Worm (Caenorhabditis elegans): ENCODE results near the gene H23L24.1.

The H23L24.1 gene

DNA sequence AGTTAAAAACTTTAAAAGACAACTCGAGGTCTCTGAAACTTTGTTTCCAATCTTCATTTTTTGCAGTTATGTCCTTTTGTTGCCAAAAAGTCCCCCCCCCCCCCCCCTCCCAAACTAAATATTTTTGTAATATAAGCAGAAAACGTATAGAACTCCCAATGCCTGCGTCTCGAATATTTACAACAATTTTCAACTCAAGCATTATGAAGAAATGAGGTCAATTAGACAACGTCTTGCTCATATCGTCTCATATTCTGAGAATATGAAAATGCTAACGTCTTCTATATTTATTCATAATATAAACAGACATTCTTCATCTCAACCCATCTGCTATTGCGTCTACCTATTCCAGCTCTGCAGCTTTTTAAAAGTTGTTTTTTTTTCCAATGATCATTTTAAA is at the start of gene H23L24.1:
Gene H23L24.1, plus strand, starts transcription at position 301 of the 400 bp plus-strand sequence.
- TF ChIP-seq mxl-2 (GFP tag; conservative IDR thresholded peaks at IDR 0.05) (no peak), snpc-4 (tag; optimal IDR thresholded peaks at IDR 0.05) (no peak), F37D6.2 (tag; optimal IDR thresholded peaks at IDR 0.05) (no peak), fkh-10 (GFP tag; optimal IDR thresholded peaks at IDR 0.05) (no peak), lsy-2 (tag; optimal IDR thresholded peaks at IDR 0.05) (no peak), dmd-9 (GFP tag; IDR thresholded peaks at IDR 0.05) (no peak), skn-1 (tag; optimal IDR thresholded peaks at IDR 0.05) (no peak), F49E8.2 (tag; optimal IDR thresholded peaks at IDR 0.05; ENCODE audit: borderline replicate concordance) (no peak), Y5F2A.4 (GFP tag; optimal IDR thresholded peaks at IDR 0.05) (no peak), mdt-29 (GFP tag; IDR thresholded peaks at IDR 0.05) (no peak)

DNA sequence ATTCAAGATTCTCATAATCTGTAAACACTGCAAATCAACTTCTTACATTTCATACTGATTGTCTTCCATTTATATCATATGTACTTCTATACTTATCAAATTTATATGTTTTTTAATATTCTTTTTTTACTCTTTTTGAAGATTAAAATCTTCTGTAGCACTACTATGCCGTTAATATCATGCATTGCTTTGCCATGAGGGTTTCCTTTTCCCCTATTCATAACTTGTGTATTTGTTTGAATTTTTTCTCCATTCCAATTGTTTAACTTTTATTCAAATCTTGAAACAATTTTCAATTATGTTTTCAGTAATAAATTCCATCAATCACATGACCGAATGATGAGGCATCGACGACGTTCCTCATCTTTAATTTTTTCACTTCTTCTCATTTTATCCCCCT is 49.6 kb upstream of the H23L24.1 start, which contains the start of gene cdh-5:
Gene cdh-5, plus strand, starts transcription at position 301 of the 400 bp plus-strand sequence.
- TF ChIP-seq tra-1 (GFP tag; IDR thresholded peaks at IDR 0.05) (no peak), cey-2 (tag; optimal IDR thresholded peaks at IDR 0.05; ENCODE audit: borderline replicate concordance, insufficient read depth) (no peak), nhr-28 (tag; optimal IDR thresholded peaks at IDR 0.05) (no peak), hmg-1.1 (GFP tag; IDR thresholded peaks at IDR 0.05) (no peak), ceh-62 (tag; optimal IDR thresholded peaks at IDR 0.05) (no peak), mep-1 (tag; optimal IDR thresholded peaks at IDR 0.05) (no peak), ZK337.2 (GFP tag; IDR thresholded peaks at IDR 0.05) (no peak), F10B5.3 (tag; optimal IDR thresholded peaks at IDR 0.05) (no peak), lin-15B (tag; optimal IDR thresholded peaks at IDR 0.05) (no peak), snpc-4 (tag; optimal IDR thresholded peaks at IDR 0.05) (no peak), rbr-2 (tag; optimal IDR thresholded peaks at IDR 0.05) (no peak)

DNA sequence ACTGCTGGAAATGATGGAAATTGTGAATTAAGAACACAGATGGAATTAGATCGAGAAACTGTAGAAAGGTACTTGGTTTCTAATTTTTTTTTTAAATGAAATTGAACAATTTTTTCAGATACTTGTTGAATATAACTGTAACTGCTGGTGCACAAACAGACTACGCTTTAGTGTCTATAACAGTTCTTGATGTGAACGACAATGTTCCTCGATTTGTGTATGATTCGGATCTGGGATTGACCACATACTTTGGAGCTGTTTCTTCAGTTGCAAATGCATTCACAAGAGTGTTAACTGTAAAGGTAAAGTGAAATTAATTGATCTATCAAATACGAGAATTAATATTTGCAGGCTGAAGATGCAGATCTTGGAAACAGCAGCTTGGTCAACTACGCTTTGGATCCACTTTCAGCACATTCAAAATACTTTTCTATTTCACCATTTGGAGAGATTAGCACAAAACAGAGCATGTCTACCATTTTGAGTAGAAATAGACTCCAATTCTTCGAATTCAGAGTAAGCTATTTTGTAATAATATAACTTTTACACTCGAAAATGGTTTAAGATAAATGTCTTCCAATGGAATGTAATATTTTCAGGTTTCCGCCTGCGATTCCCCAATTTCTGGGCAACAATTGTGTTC is 44.4 kb upstream of the H23L24.1 start:
- TF ChIP-seq nhr-111 (GFP tag; optimal IDR thresholded peaks at IDR 0.05), result no peak
- peak in 1 of 2 experiments; percentile 93 for TF ChIP-seq unc-62 (GFP tag; optimal IDR thresholded peaks at IDR 0.05 in 1 of 2)
- TF ChIP-seq unc-62 (tag; optimal IDR thresholded peaks at IDR 0.05), result no peak

DNA sequence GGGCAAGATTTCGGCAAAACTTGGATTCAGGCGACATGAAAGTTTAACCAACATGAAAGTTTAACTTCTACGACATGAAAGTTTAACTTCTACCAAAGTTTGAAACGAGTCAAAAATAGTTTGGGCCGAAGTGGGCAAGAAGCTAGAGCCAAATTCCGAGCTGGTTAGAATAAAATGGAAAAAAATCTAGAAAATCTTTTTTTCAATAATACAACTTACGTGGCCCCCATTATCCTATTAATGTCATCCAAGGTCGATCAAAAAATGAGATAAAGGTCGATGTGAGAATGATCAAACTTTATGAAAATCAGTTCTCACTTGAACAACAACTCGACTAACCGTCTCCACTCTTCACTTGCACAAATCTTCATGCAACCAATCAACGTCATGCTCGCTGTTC is 41.0 kb upstream of the H23L24.1 start, which contains the start of gene F08B4.8:
Gene F08B4.8, plus strand, starts transcription at position 301 of the 400 bp plus-strand sequence.
- TF ChIP-seq daf-8 (GFP tag; IDR thresholded peaks at IDR 0.05) (no peak), ceh-44 (GFP tag; IDR thresholded peaks at IDR 0.05) (no peak), skn-1 (tag; optimal IDR thresholded peaks at IDR 0.05) (no peak), zag-1 (tag; optimal IDR thresholded peaks at IDR 0.05) (no peak), hlh-30 (tag; optimal IDR thresholded peaks at IDR 0.05; ENCODE audit: insufficient read depth) (no peak)

DNA sequence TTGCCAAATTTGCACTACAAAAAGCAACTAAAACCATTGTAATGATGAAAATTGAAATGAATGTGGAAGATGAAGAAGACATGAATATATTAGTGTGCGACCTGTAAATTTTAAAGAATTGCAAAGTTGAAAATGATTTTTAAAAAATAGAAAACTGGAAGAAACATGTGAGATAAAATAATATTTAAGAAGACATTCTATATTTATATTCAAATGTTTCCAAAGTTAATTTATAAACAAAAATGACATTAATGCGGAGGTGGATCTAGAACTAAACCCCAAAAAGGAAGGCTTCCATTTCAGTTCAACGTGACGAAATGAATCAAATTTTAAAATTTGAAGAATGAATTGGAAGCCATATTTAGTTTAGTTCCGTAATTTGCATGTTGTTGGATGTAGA is 39.0 kb upstream of the H23L24.1 start, which contains the start of gene nlp-60:
Gene nlp-60, minus strand, starts transcription at position 101 of the 400 bp plus-strand sequence.
- no peak for TF ChIP-seq nhr-41 (GFP tag; IDR thresholded peaks at IDR 0.05)
- TF ChIP-seq lir-3 (tag; optimal IDR thresholded peaks at IDR 0.05), result no peak
- no peak for TF ChIP-seq T26A8.4 (GFP tag; IDR thresholded peaks at IDR 0.05)
- no peak for TF ChIP-seq lin-38 (GFP tag; IDR thresholded peaks at IDR 0.05)
- no peak for TF ChIP-seq nhr-28 (tag; optimal IDR thresholded peaks at IDR 0.05)
- TF ChIP-seq ceh-20 (GFP tag; IDR thresholded peaks at IDR 0.05), result no peak
- TF ChIP-seq spr-3 (GFP tag; optimal IDR thresholded peaks at IDR 0.05), result no peak
- no peak for TF ChIP-seq F26F4.8 (GFP tag; conservative IDR thresholded peaks at IDR 0.05)
- TF ChIP-seq aha-1 (tag), result no peak
- TF ChIP-seq nhr-77 (tag; optimal IDR thresholded peaks at IDR 0.05), result no peak
- TF ChIP-seq dmd-8 (GFP tag; IDR thresholded peaks at IDR 0.05), result no peak
- TF ChIP-seq mxl-3 (GFP tag; optimal IDR thresholded peaks at IDR 0.05), result no peak
- no peak for TF ChIP-seq zfp-2 (tag; optimal IDR thresholded peaks at IDR 0.05)
- no peak for TF ChIP-seq aly-2 (tag; optimal IDR thresholded peaks at IDR 0.05)
- no peak for TF ChIP-seq lin-1 (GFP tag; IDR thresholded peaks at IDR 0.05)
- no peak for TF ChIP-seq lin-29 (GFP tag; IDR thresholded peaks at IDR 0.05)
- TF ChIP-seq ceh-82 (tag; optimal IDR thresholded peaks at IDR 0.05), result no peak
- no peak for TF ChIP-seq dmd-6 (GFP tag; IDR thresholded peaks at IDR 0.05)
